Fruit fly (Drosophila melanogaster) whole organism, embryonic: ENCODE results near the gene CG17329.

ENCODE experiments used
- Ada2b ChIP-seq: fragments of 200-800 bp; sonication (Bioruptor generic); IDR thresholded peaks from 2 replicates; pipeline ENCODE4 v1.3.6; 2022; ENCODE audit warnings: missing biosample characterization, missing genetic modification characterization
- BtbVII ChIP-seq: fragments of 200-800 bp; sonication (Bioruptor generic); optimal IDR thresholded peaks from 3 replicates; lab custom pipeline; 2017; ENCODE audit warnings: missing biosample characterization, mild to moderate bottlenecking, missing genetic modification characterization
- Bteb2 ChIP-seq: fragments of 200-800 bp; sonication (Bioruptor generic); optimal IDR thresholded peaks from 2 replicates; lab custom pipeline; 2016; ENCODE audit warnings: missing biosample characterization, missing genetic modification characterization
- CG10267 ChIP-seq: fragments of 200-800 bp; sonication (Bioruptor generic); optimal IDR thresholded peaks from 2 replicates; lab custom pipeline; 2018; ENCODE audit warnings: missing biosample characterization, mild to moderate bottlenecking, missing genetic modification characterization, moderate library complexity
- CG11560 ChIP-seq: fragments of 200-800 bp; sonication (Bioruptor generic); IDR thresholded peaks from 3 replicates; pipeline ENCODE4 v1.3.6; 2022; ENCODE audit warnings: missing biosample characterization, missing genetic modification characterization
- CG12299 ChIP-seq: fragments of 200-800 bp; sonication (Bioruptor generic); optimal IDR thresholded peaks from 2 replicates; lab custom pipeline; 2018; ENCODE audit warnings: missing biosample characterization, mild to moderate bottlenecking, missing genetic modification characterization
- CG15269 ChIP-seq: fragments of 200-800 bp; sonication (Bioruptor generic); optimal IDR thresholded peaks from 2 replicates; lab custom pipeline; 2018; ENCODE audit warnings: missing biosample characterization, mild to moderate bottlenecking, missing genetic modification characterization, moderate library complexity
- CG1603 ChIP-seq: fragments of 200-800 bp; sonication (Bioruptor generic); optimal IDR thresholded peaks from 2 replicates; lab custom pipeline; 2019; ENCODE audit warnings: missing biosample characterization, mild to moderate bottlenecking, missing genetic modification characterization, moderate library complexity
- CG1647 ChIP-seq: fragments of 200-800 bp; sonication (Bioruptor generic); optimal IDR thresholded peaks from 3 replicates; lab custom pipeline; 2016; ENCODE audit warnings: missing biosample characterization, missing genetic modification characterization
- CG17328 ChIP-seq: fragments of 200-800 bp; sonication (Bioruptor generic); IDR thresholded peaks from 2 replicates; pipeline ENCODE4 v1.3.6; 2022; ENCODE audit warnings: missing biosample characterization, missing genetic modification characterization
- CG17568 ChIP-seq: fragments of 200-800 bp; sonication (Bioruptor generic); optimal IDR thresholded peaks from 2 replicates; lab custom pipeline; 2018; ENCODE audit warnings: missing biosample characterization, mild to moderate bottlenecking, missing genetic modification characterization, moderate library complexity
- CG17912 ChIP-seq: fragments of 200-800 bp; sonication (Bioruptor generic); optimal IDR thresholded peaks from 2 replicates; lab custom pipeline; 2018; ENCODE audit warnings: missing biosample characterization, mild to moderate bottlenecking, missing genetic modification characterization
- CG2129 ChIP-seq: fragments of 200-800 bp; sonication (Bioruptor generic); IDR thresholded peaks from 2 replicates; pipeline ENCODE4 v1.3.6; 2022; ENCODE audit warnings: missing biosample characterization, missing genetic modification characterization; ENCODE audit not compliant: partially characterized antibody
- CG30431 ChIP-seq: fragments of 200-800 bp; sonication (Bioruptor generic); optimal IDR thresholded peaks from 2 replicates; lab custom pipeline; 2017; ENCODE audit warnings: missing biosample characterization, missing genetic modification characterization
- CG3407 ChIP-seq: fragments of 200-800 bp; sonication (Bioruptor generic); optimal IDR thresholded peaks from 2 replicates; lab custom pipeline; 2018; ENCODE audit warnings: missing biosample characterization, mild to moderate bottlenecking, missing genetic modification characterization
- CG4617 ChIP-seq: fragments of 200-800 bp; sonication (Bioruptor generic); optimal IDR thresholded peaks from 3 replicates; lab custom pipeline; 2016; ENCODE audit warnings: missing biosample characterization, missing genetic modification characterization, borderline replicate concordance
- CG6689 ChIP-seq: fragments of 200-800 bp; sonication (Bioruptor generic); IDR thresholded peaks from 2 replicates; pipeline ENCODE4 v1.3.6; 2022; ENCODE audit warnings: missing biosample characterization, missing genetic modification characterization
- CG6813 ChIP-seq: fragments of 200-800 bp; sonication (Bioruptor generic); optimal IDR thresholded peaks from 2 replicates; lab custom pipeline; 2017; ENCODE audit warnings: missing biosample characterization, missing genetic modification characterization, mild to moderate bottlenecking, moderate library complexity, missing genetic modification reagents
- CG7271 ChIP-seq: fragments of 200-800 bp; sonication (Bioruptor generic); optimal IDR thresholded peaks from 2 replicates; lab custom pipeline; 2018; ENCODE audit warnings: missing biosample characterization, mild to moderate bottlenecking, missing genetic modification characterization, moderate library complexity
- CG7357 ChIP-seq: fragments of 200-800 bp; sonication (Bioruptor generic); IDR thresholded peaks from 3 replicates; pipeline ENCODE4 v1.3.6; 2022; ENCODE audit warnings: missing biosample characterization, missing genetic modification characterization
- CG9817 ChIP-seq: fragments of 200-800 bp; sonication (Bioruptor generic); optimal IDR thresholded peaks from 2 replicates; lab custom pipeline; 2018; ENCODE audit warnings: missing biosample characterization, mild to moderate bottlenecking, missing genetic modification characterization, moderate library complexity
- CG9932 ChIP-seq: fragments of 200-800 bp; sonication (Bioruptor generic); IDR thresholded peaks from 2 replicates; pipeline ENCODE4 v1.3.6; 2022; ENCODE audit warnings: missing biosample characterization, missing genetic modification characterization
- D19B ChIP-seq: fragments of 200-800 bp; sonication (Bioruptor generic); optimal IDR thresholded peaks from 2 replicates; lab custom pipeline; 2017; ENCODE audit warnings: missing biosample characterization, mild to moderate bottlenecking, missing genetic modification characterization
- Fer3 ChIP-seq: fragments of 200-800 bp; sonication (Bioruptor generic); optimal IDR thresholded peaks from 2 replicates; lab custom pipeline; 2018; ENCODE audit warnings: missing biosample characterization, mild to moderate bottlenecking, missing genetic modification characterization, moderate library complexity
- Gug ChIP-seq: fragments of 200-800 bp; sonication (Bioruptor generic); IDR thresholded peaks from 4 replicates; pipeline ENCODE4 v1.3.6; 2022; ENCODE audit warnings: missing biosample characterization, missing genetic modification characterization
- HLH4C ChIP-seq: fragments of 200-800 bp; sonication (Bioruptor generic); IDR thresholded peaks from 3 replicates; pipeline ENCODE4 v1.3.6; 2022; ENCODE audit warnings: missing biosample characterization, missing genetic modification characterization; ENCODE audit not compliant: partially characterized antibody
- HmgD ChIP-seq: fragments of 200-800 bp; sonication (Bioruptor generic); optimal IDR thresholded peaks from 3 replicates; lab custom pipeline; 2016; ENCODE audit warnings: missing biosample characterization, missing genetic modification characterization
- Hr3 ChIP-seq: fragments of 200-800 bp; sonication (Bioruptor generic); optimal IDR thresholded peaks from 3 replicates; lab custom pipeline; 2016; ENCODE audit warnings: missing biosample characterization, missing genetic modification characterization
- MESR4 ChIP-seq: fragments of 200-800 bp; sonication (Bioruptor generic); optimal IDR thresholded peaks from 2 replicates; lab custom pipeline; 2018; ENCODE audit warnings: missing biosample characterization, mild to moderate bottlenecking, missing genetic modification characterization, moderate library complexity
- Nf-YA ChIP-seq: fragments of 200-800 bp; sonication (Bioruptor generic); IDR thresholded peaks from 2 replicates; pipeline ENCODE4 v1.3.6; 2022; ENCODE audit warnings: missing biosample characterization, missing genetic modification characterization
- Pdp1 ChIP-seq, 2 experiments: fragments of 200-800 bp; sonication (Bioruptor generic); optimal IDR thresholded peaks; 3 replicates each; lab custom pipeline; 2016; ENCODE audit warnings: missing biosample characterization in 2 of 2, missing genetic modification characterization in 2 of 2, mild to moderate bottlenecking in 1 of 2, moderate library complexity in 1 of 2
- Ravus ChIP-seq: fragments of 200-800 bp; sonication (Bioruptor generic); IDR thresholded peaks from 2 replicates; pipeline ENCODE4 v1.3.6; 2022; ENCODE audit warnings: missing biosample characterization, missing genetic modification characterization
- ase ChIP-seq: fragments of 200-800 bp; sonication (Bioruptor generic); IDR thresholded peaks from 3 replicates; pipeline ENCODE4 v1.3.6; 2022; ENCODE audit warnings: missing biosample characterization, missing genetic modification characterization
- btn ChIP-seq: fragments of 200-800 bp; sonication (Bioruptor generic); optimal IDR thresholded peaks from 2 replicates; lab custom pipeline; 2016; ENCODE audit warnings: missing biosample characterization, missing genetic modification characterization
- corto ChIP-seq: fragments of 200-800 bp; sonication (Bioruptor generic); optimal IDR thresholded peaks from 2 replicates; lab custom pipeline; 2016; ENCODE audit warnings: missing biosample characterization, mild to moderate bottlenecking, missing genetic modification characterization, moderate library complexity
- ems ChIP-seq: fragments of 200-800 bp; sonication (Bioruptor generic); optimal IDR thresholded peaks from 3 replicates; lab custom pipeline; 2016; ENCODE audit warnings: missing biosample characterization, missing genetic modification characterization
- en ChIP-seq: fragments of 200-800 bp; sonication (Bioruptor generic); optimal IDR thresholded peaks from 2 replicates; lab custom pipeline; 2016; ENCODE audit warnings: missing biosample characterization, missing genetic modification characterization
- eve ChIP-seq, 2 experiments: fragments of >200 bp; optimal IDR thresholded peaks; 2 replicates each; lab custom pipeline; 2017; ENCODE audit warnings: missing biosample characterization in 2 of 2, missing genetic modification characterization in 2 of 2
- h ChIP-seq: fragments of >200 bp; optimal IDR thresholded peaks from 2 replicates; lab custom pipeline; 2017
- ken ChIP-seq: fragments of 200-800 bp; sonication (Bioruptor generic); IDR thresholded peaks from 3 replicates; pipeline ENCODE4 v1.3.6; 2022; ENCODE audit warnings: missing biosample characterization, missing genetic modification characterization
- lbe ChIP-seq: fragments of 200-800 bp; sonication (Bioruptor generic); optimal IDR thresholded peaks from 2 replicates; lab custom pipeline; 2016; ENCODE audit warnings: missing biosample characterization, mild to moderate bottlenecking, missing genetic modification characterization
- lilli ChIP-seq: fragments of 200-800 bp; sonication (Bioruptor generic); optimal IDR thresholded peaks from 3 replicates; lab custom pipeline; 2016; ENCODE audit warnings: missing biosample characterization, missing genetic modification characterization
- otp ChIP-seq: fragments of 200-800 bp; sonication (Bioruptor generic); IDR thresholded peaks from 3 replicates; pipeline ENCODE4, ENCODE4 v1.3.6; 2022; ENCODE audit warnings: missing biosample characterization, missing genetic modification characterization
- pita ChIP-seq: fragments of 200-800 bp; sonication (Bioruptor generic); optimal IDR thresholded peaks from 2 replicates; lab custom pipeline; 2017; ENCODE audit warnings: missing biosample characterization, mild to moderate bottlenecking, missing genetic modification characterization
- prd ChIP-seq, 3 experiments: fragments of >200 bp in 2 of 3; fragments of 200-800 bp in 1 of 3; sonication (Bioruptor generic) in 1 of 3; optimal IDR thresholded peaks in 2 of 3; IDR thresholded peaks in 1 of 3; 2 replicates in 2 of 3; 3 replicates in 1 of 3; pipeline versions ENCODE4 v1.3.6 to Lab custom; 2017 to 2022; ENCODE audit warnings: missing biosample characterization in 1 of 3, missing genetic modification characterization in 1 of 3
- stwl ChIP-seq: fragments of 200-800 bp; sonication (Bioruptor generic); optimal IDR thresholded peaks from 3 replicates; lab custom pipeline; 2018; ENCODE audit warnings: missing biosample characterization, mild to moderate bottlenecking, missing genetic modification characterization, moderate library complexity
- tx ChIP-seq: fragments of 200-800 bp; sonication (Bioruptor generic); optimal IDR thresholded peaks from 2 replicates; lab custom pipeline; 2016; ENCODE audit warnings: missing biosample characterization, missing genetic modification characterization
- zen2 ChIP-seq: fragments of 200-800 bp; sonication (Bioruptor generic); IDR thresholded peaks from 3 replicates; pipeline ENCODE4 v1.3.6; 2022; ENCODE audit warnings: missing biosample characterization, missing genetic modification characterization; ENCODE audit not compliant: partially characterized antibody

CG17329 gene

DNA sequence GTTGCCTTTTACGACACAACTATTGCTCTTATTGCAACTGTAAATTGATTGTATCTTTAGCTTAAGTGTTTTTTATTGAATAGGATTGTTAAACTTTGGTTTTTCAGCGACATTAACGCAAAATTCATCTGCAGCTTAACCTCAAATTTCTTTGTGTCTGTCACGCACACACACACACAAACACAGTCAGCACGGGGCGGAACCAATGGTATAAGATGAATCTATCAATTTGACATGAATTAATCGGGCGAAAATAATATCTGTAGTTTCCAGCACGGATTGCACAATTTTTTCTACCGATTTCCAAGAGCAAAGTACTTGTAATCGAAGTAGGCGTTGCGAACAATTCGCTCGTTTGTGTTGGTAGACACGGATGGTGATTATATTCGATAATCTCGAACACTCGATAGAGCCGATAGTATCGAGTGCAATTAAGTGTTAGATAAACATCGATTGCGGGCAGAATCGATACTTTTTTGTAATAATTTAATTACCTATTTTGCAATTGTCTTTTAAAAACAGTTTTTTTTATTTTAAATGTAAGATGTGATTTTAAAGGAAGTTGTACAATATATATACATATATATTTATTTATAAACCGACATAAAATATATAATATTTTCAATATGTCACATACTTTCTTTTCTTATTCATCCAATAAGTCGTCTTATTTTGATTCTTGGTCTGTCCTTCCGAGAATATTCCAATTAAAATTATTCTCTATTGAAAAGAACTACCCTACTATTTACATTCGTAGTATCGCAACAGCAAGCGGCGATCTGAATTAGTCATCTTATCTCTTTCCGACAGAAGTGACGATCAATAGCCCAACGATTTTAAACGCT is 33.6 kb upstream of the CG17329 start, which contains the start of the genes PRL-1 and EndoGI (continued):
- TF ChIP-seq Fer3 (tag; lab: Kevin White, UChicago) (peak; percentile 87), Bteb2 (GFP tag; lab: Kevin White, UChicago) (no peak), CG9932 (GFP tag; lab: Robert Waterston, UW) (peak; percentile 80; the same call in 1 of the 2 replicates), CG1647 (GFP tag; lab: Kevin White, UChicago) (peak; percentile 46), zen2 (GFP tag; lab: Robert Waterston, UW) (peak; percentile 95; the same call in 2 of the 3 replicates), Ada2b (GFP tag; lab: Robert Waterston, UW) (peak; percentile 50; the same call in 1 of the 2 replicates), CG11560 (tag; lab: Robert Waterston, UW) (peak; percentile 100), CG1603 (peak; percentile 70), ase (GFP tag; lab: Robert Waterston, UW) (peak; percentile 39; the same call in 1 of the 3 replicates), CG7357 (GFP tag; lab: Robert Waterston, UW) (no peak), CG12299 (tag; lab: Kevin White, UChicago) (peak; percentile 78), CG17568 (peak; percentile 89), btn (GFP tag; lab: Kevin White, UChicago) (no peak), otp (GFP tag; lab: Robert Waterston, UW) (no peak; the same call in 1 of the 3 replicates), MESR4 (GFP tag; lab: Kevin White, UChicago) (peak; percentile 94), stwl (tag; lab: Kevin White, UChicago) (peak; percentile 96), prd (optimal IDR thresholded peaks at IDR 0.05; lab: Kevin White, UChicago) (no peak), prd (GFP tag; IDR thresholded peaks at IDR 0.05; lab: Robert Waterston, UW) (peak; percentile 65; the same call in 1 of the 3 replicates), Nf-YA (GFP tag; lab: Robert Waterston, UW) (peak; percentile 18), lilli (GFP tag; lab: Kevin White, UChicago) (peak; percentile 27), lbe (GFP tag; lab: Kevin White, UChicago) (peak; percentile 70), D19B (GFP tag; lab: Kevin White, UChicago) (no peak), CG17912 (GFP tag; lab: Kevin White, UChicago) (no peak), ems (GFP tag; lab: Kevin White, UChicago) (no peak), CG6689 (GFP tag; lab: Robert Waterston, UW) (peak; percentile 83; the same call in 1 of the 2 replicates), eve (GFP tag; optimal IDR thresholded peaks at IDR 0.05; lab: Kevin White, UChicago) (no peak), CG3407 (peak; percentile 21), Gug (GFP tag; lab: Robert Waterston, UW) (no peak; the same call in 3 of the 4 replicates), CG6813 (GFP tag; lab: Kevin White, UChicago) (peak; percentile 54), CG4617 (GFP tag; lab: Kevin White, UChicago) (peak; percentile 81), CG30431 (GFP tag; lab: Kevin White, UChicago) (no peak), CG9817 (tag; lab: Kevin White, UChicago) (peak; percentile 65), BtbVII (GFP tag; lab: Kevin White, UChicago) (peak; percentile 56), Pdp1 (GFP tag; optimal IDR thresholded peaks at IDR 0.05; lab: Kevin White, UChicago) (peak in 1 of 2 experiments; percentile 57), corto (GFP tag; lab: Kevin White, UChicago) (no peak), Hr3 (GFP tag; lab: Kevin White, UChicago) (peak; percentile 60), CG7271 (no peak), HmgD (GFP tag; lab: Kevin White, UChicago) (no peak), HLH4C (GFP tag; lab: Robert Waterston, UW) (peak; percentile 99), ken (GFP tag; lab: Robert Waterston, UW) (no peak), CG17328 (peak; percentile 80), CG10267 (tag; lab: Kevin White, UChicago) (peak; percentile 87), CG15269 (tag; lab: Kevin White, UChicago) (peak; percentile 90), pita (no peak), Ravus (peak; percentile 37; the same call in 1 of the 2 replicates), tx (GFP tag; lab: Kevin White, UChicago) (no peak), CG2129 (GFP tag; lab: Robert Waterston, UW) (peak; percentile 95), en (GFP tag; lab: Kevin White, UChicago) (no peak), h (lab: Kevin White, UChicago) (no peak)
